Fruit fly (Drosophila melanogaster) whole organism, adult: Measurements from ENCODE around the gene MsR1.

Experiments used
- CG7045 ChIP-seq: fragments of 200-800 bp; sonication (Bioruptor generic); optimal IDR thresholded peaks from 2 replicates; lab custom pipeline; 2017; ENCODE audit warnings: missing biosample characterization, mild to moderate bottlenecking, missing genetic modification characterization
- cic ChIP-seq: fragments of 200-800 bp; sonication (Bioruptor generic); optimal IDR thresholded peaks from 2 replicates; lab custom pipeline; 2017; ENCODE audit warnings: missing biosample characterization, mild to moderate bottlenecking, missing genetic modification characterization, moderate library complexity
- toe ChIP-seq: fragments of 200-800 bp; sonication (Bioruptor generic); optimal IDR thresholded peaks from 2 replicates; lab custom pipeline; 2016; ENCODE audit warnings: missing biosample characterization, missing genetic modification characterization

DNA sequence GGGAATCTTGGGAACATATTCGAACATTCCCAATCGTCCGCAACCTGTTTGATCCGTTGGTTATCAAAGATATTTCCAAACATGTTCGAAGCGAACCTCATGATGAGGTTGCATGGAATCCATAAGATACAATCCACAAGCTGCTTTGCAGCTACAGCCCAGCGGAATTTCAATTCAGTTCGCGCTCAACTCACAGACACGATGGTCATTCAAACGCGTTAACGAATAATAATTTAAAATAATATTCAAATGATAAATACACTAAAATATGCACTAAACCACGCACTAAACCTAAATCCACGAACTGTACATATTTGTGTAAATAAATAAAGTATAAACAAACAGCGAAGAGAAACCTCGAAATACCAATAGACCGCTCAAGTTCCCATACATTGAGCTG, 65.3 kb downstream of the MsR1 start:
- TF ChIP-seq cic (GFP tag; lab: Kevin White, UChicago): no peak
- no peak for TF ChIP-seq toe
- no peak for TF ChIP-seq CG7045 (GFP tag; lab: Kevin White, UChicago)
